Fruit fly (Drosophila melanogaster) whole organism: ENCODE measurements around the gene Rpn13R.

Experiments used
- EcR ChIP-seq, 2 experiments: fragments of >200 bp; optimal IDR thresholded peaks; 2 replicates each; lab custom pipeline; 2017; ENCODE audit warnings: missing biosample characterization in 2 of 2, missing genetic modification characterization in 2 of 2, missing genetic modification reagents in 2 of 2
- pan ChIP-seq: fragments of >200 bp; optimal IDR thresholded peaks from 2 replicates; lab custom pipeline; 2017
- psq ChIP-seq: fragments of >200 bp; optimal IDR thresholded peaks from 2 replicates; lab custom pipeline; 2017

dm6 chrX:5082840-5083646 is 48.7 kb upstream of the Rpn13R start:
- TF ChIP-seq EcR (GFP tag; optimal IDR thresholded peaks at IDR 0.05; lab: Kevin White, UChicago) = no peak
- TF ChIP-seq psq (lab: Kevin White, UChicago) = no peak
- TF ChIP-seq pan (lab: Kevin White, UChicago) = no peak
